Worm (Caenorhabditis elegans) whole organism, L2 larva: Measurements from ENCODE around the gene dli-1.

Experiments
- F13H6.1 ChIP-seq: sonication (generic microtip); optimal IDR thresholded peaks from 2 replicates; lab custom pipeline; 2016; ENCODE audit warnings: missing genetic modification characterization, missing compliant biosample characterization
- R02D3.7 ChIP-seq: fragments of 150-350 bp; optimal IDR thresholded peaks from 2 replicates; lab custom pipeline; 2014; ENCODE audit warnings: missing biosample characterization, missing genetic modification characterization
- ZK546.5 ChIP-seq: sonication (generic microtip); optimal IDR thresholded peaks from 2 replicates; lab custom pipeline; 2017; ENCODE audit warnings: missing biosample characterization, missing genetic modification characterization
- alr-1 ChIP-seq: fragments of 150-350 bp; optimal IDR thresholded peaks from 2 replicates; lab custom pipeline; 2014; ENCODE audit warnings: missing biosample characterization, missing genetic modification characterization
- aly-2 ChIP-seq: fragments of 150-350 bp; optimal IDR thresholded peaks from 2 replicates; lab custom pipeline; 2014; ENCODE audit warnings: missing biosample characterization, missing genetic modification characterization
- ama-1 ChIP-seq: fragments of 150-350 bp; optimal IDR thresholded peaks from 2 replicates; lab custom pipeline; 2018; ENCODE audit warnings: inconsistent platforms
- ceh-16 ChIP-seq: fragments of 150-350 bp; optimal IDR thresholded peaks from 2 replicates; lab custom pipeline; 2014; ENCODE audit warnings: missing biosample characterization, missing genetic modification characterization
- ceh-82 ChIP-seq: fragments of 150-350 bp; optimal IDR thresholded peaks from 2 replicates; lab custom pipeline; 2014; ENCODE audit warnings: missing biosample characterization, missing genetic modification characterization
- crh-2 ChIP-seq: sonication (generic microtip); optimal IDR thresholded peaks from 2 replicates; lab custom pipeline; 2017; ENCODE audit warnings: missing biosample characterization, missing genetic modification characterization
- dmd-4 ChIP-seq: sonication (generic microtip); optimal IDR thresholded peaks from 2 replicates; lab custom pipeline; 2017; ENCODE audit warnings: missing biosample characterization, missing genetic modification characterization
- elt-1 ChIP-seq: fragments of 150-350 bp; optimal IDR thresholded peaks from 2 replicates; lab custom pipeline; 2014; ENCODE audit warnings: missing biosample characterization, missing genetic modification characterization
- elt-3 ChIP-seq: sonication (generic microtip); optimal IDR thresholded peaks from 2 replicates; lab custom pipeline; 2017; ENCODE audit warnings: missing biosample characterization, missing genetic modification characterization
- fos-1 ChIP-seq: fragments of 150-350 bp; optimal IDR thresholded peaks from 2 replicates; lab custom pipeline; 2014; ENCODE audit warnings: missing biosample characterization, missing genetic modification characterization
- lin-11 ChIP-seq: fragments of 150-350 bp; sonication (generic microtip); optimal IDR thresholded peaks from 2 replicates; lab custom pipeline; 2014; ENCODE audit warnings: missing biosample characterization, missing genetic modification characterization, inconsistent platforms, mixed read lengths
- lin-13 ChIP-seq: fragments of 150-350 bp; optimal IDR thresholded peaks from 2 replicates; lab custom pipeline; 2014; ENCODE audit warnings: missing biosample characterization, missing genetic modification reagents, missing genetic modification characterization
- lin-39 ChIP-seq: fragments of 150-350 bp; optimal IDR thresholded peaks from 2 replicates; lab custom pipeline; 2014; ENCODE audit warnings: missing biosample characterization, missing genetic modification reagents, missing genetic modification characterization
- lsy-2 ChIP-seq, 2 experiments: fragments of 150-350 bp in 1 of 2; sonication (generic microtip) in 1 of 2; optimal IDR thresholded peaks; 2 replicates each; lab custom pipeline; 2014 to 2017; ENCODE audit warnings: missing biosample characterization in 2 of 2, missing genetic modification characterization in 2 of 2
- mab-5 ChIP-seq: fragments of 150-350 bp; optimal IDR thresholded peaks from 2 replicates; lab custom pipeline; 2014; ENCODE audit warnings: missing biosample characterization, missing genetic modification characterization
- mbf-1 ChIP-seq: sonication (generic microtip); optimal IDR thresholded peaks from 2 replicates; lab custom pipeline; 2017; ENCODE audit warnings: missing biosample characterization, missing genetic modification characterization
- mdl-1 ChIP-seq, 2 experiments: fragments of 150-350 bp in 1 of 2; sonication (generic microtip) in 1 of 2; optimal IDR thresholded peaks; 2 replicates each; lab custom pipeline; 2017; ENCODE audit warnings: missing biosample characterization in 2 of 2, missing genetic modification characterization in 2 of 2
- nhr-10 ChIP-seq: sonication (generic microtip); optimal IDR thresholded peaks from 2 replicates; lab custom pipeline; 2017; ENCODE audit warnings: missing biosample characterization, missing genetic modification characterization
- nhr-12 ChIP-seq: fragments of 150-350 bp; optimal IDR thresholded peaks from 2 replicates; lab custom pipeline; 2014; ENCODE audit warnings: missing biosample characterization, missing genetic modification characterization
- nhr-21 ChIP-seq: fragments of 150-350 bp; optimal IDR thresholded peaks from 2 replicates; lab custom pipeline; 2014; ENCODE audit warnings: missing biosample characterization, missing genetic modification characterization
- nhr-23 ChIP-seq: fragments of 150-350 bp; optimal IDR thresholded peaks from 2 replicates; lab custom pipeline; 2014; ENCODE audit warnings: missing biosample characterization, missing genetic modification reagents, missing genetic modification characterization
- nhr-237 ChIP-seq: fragments of 150-350 bp; optimal IDR thresholded peaks from 2 replicates; lab custom pipeline; 2014; ENCODE audit warnings: missing biosample characterization, missing genetic modification characterization
- nhr-6 ChIP-seq: fragments of 150-350 bp; optimal IDR thresholded peaks from 2 replicates; lab custom pipeline; 2014; ENCODE audit warnings: missing biosample characterization, missing genetic modification characterization
- peb-1 ChIP-seq: fragments of 150-350 bp; optimal IDR thresholded peaks from 2 replicates; lab custom pipeline; 2014; ENCODE audit warnings: missing biosample characterization, missing genetic modification characterization
- sem-4 ChIP-seq: fragments of 150-350 bp; optimal IDR thresholded peaks from 2 replicates; lab custom pipeline; 2014; ENCODE audit warnings: missing biosample characterization, missing genetic modification reagents, missing genetic modification characterization
- skn-1 ChIP-seq: sonication (generic microtip); optimal IDR thresholded peaks from 2 replicates; lab custom pipeline; 2017; ENCODE audit warnings: missing biosample characterization, missing genetic modification characterization
- sma-3 ChIP-seq: sonication (generic microtip); optimal IDR thresholded peaks from 2 replicates; lab custom pipeline; 2016; ENCODE audit warnings: missing genetic modification reagents, missing genetic modification characterization, missing compliant biosample characterization
- unc-55 ChIP-seq: fragments of 150-350 bp; sonication (generic microtip); optimal IDR thresholded peaks from 3 replicates; lab custom pipeline; 2014; ENCODE audit warnings: missing biosample characterization, missing genetic modification reagents, missing genetic modification characterization
- unc-62 ChIP-seq: fragments of 150-350 bp; optimal IDR thresholded peaks from 2 replicates; lab custom pipeline; 2014; ENCODE audit warnings: missing biosample characterization, missing genetic modification reagents, missing genetic modification characterization
- ztf-11 ChIP-seq: sonication (generic microtip); optimal IDR thresholded peaks from 2 replicates; lab custom pipeline; 2017; ENCODE audit warnings: missing biosample characterization, missing genetic modification characterization
- ztf-4 ChIP-seq: fragments of 150-350 bp; optimal IDR thresholded peaks from 2 replicates; lab custom pipeline; 2014; ENCODE audit warnings: missing biosample characterization, missing genetic modification characterization

The dli-1 gene

DNA sequence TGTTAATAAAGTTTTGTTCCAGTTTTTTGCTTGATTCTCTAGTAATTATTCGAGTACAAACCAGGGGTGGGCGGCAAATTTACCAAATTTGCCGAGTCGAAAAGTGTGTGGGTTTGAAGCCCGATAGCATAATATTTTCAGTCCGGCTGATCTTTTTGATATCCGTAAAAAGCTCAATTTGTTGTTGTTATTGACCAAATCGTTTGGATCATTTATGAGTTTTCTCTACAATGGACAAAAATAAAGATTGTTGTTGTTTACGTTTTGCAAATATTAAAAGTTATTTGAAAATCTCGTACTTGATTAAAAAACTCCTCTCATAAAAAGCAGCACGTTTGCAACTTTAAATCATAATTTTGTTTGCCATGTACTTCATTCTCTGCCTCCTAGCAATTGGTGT lies 42.6 kb downstream of the dli-1 start, which contains the start of gene scl-1:
scl-1 (plus strand) TSS at position 301 of the 400 bp plus-strand sequence.
- no peak for TF ChIP-seq ZK546.5 (tag; lab: Kevin White, UChicago)
- no peak for TF ChIP-seq nhr-237 (tag; lab: Kevin White, UChicago)
- no peak for TF ChIP-seq peb-1
- TF ChIP-seq mdl-1 (tag; optimal IDR thresholded peaks at IDR 0.05; lab: Kevin White, UChicago), result no peak
- TF ChIP-seq lin-13 (GFP tag; lab: Kevin White, UChicago), result no peak
- no peak for TF ChIP-seq F13H6.1 (tag; lab: Kevin White, UChicago)
- TF ChIP-seq aly-2 (tag; lab: Kevin White, UChicago), result no peak
- TF ChIP-seq lsy-2 (tag; optimal IDR thresholded peaks at IDR 0.05; lab: Kevin White, UChicago), result no peak
- TF ChIP-seq mab-5 (tag; lab: Kevin White, UChicago), result no peak
- TF ChIP-seq, all 48 proteins: peak for 0

- TF ChIP-seq lin-39 (tag; lab: Kevin White, UChicago) (no peak), dmd-4 (no peak), ceh-16 (tag; lab: Kevin White, UChicago) (no peak), ama-1 (lab: Kevin White, UChicago) (no peak), sem-4 (tag; lab: Kevin White, UChicago) (no peak), nhr-237 (tag; lab: Kevin White, UChicago) (no peak), lin-13 (GFP tag; lab: Kevin White, UChicago) (no peak), nhr-6 (tag; lab: Kevin White, UChicago) (no peak), R02D3.7 (tag; lab: Kevin White, UChicago) (no peak), ceh-82 (tag; lab: Kevin White, UChicago) (no peak), ztf-4 (tag; lab: Kevin White, UChicago) (no peak), nhr-10 (tag; lab: Kevin White, UChicago) (no peak), fos-1 (tag; lab: Kevin White, UChicago) (no peak), crh-2 (tag; lab: Kevin White, UChicago) (no peak), unc-55 (GFP tag; lab: Kevin White, UChicago) (no peak), unc-62 (GFP tag; lab: Kevin White, UChicago) (no peak), mbf-1 (tag; lab: Kevin White, UChicago) (no peak), nhr-21 (tag; lab: Kevin White, UChicago) (no peak)
Measured at ce11 chrIV:13052568-13052967, 46.0 kb downstream of the dli-1 start, which contains the start of gene F49E11.7. F49E11.7 (plus strand) TSS chrIV:13052868.

DNA sequence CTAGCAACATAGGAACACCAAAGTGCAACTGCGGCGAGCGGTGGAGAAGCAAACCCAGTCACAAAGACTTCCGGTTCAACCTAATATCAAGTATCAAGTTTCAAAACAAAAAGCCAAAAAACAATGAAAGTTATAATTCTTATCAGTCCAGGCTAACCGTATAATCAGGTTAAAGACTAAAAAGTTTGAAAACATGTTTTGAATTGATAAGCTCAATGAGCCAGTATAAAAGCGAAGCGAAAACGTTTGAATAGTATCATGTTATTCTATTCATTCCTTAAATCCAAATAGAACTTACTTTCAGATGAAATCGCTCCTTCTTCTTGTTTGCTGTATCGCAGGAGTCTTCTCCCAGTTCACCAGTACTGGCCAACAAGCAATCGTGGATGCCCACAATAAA lies 47.5 kb downstream of the dli-1 start, which contains the start of gene scl-11:
scl-11 (plus strand) TSS at position 301 of the 400 bp plus-strand sequence.
- TF ChIP-seq fos-1 (tag; lab: Kevin White, UChicago) (no peak), nhr-21 (tag; lab: Kevin White, UChicago) (no peak), nhr-12 (tag; lab: Kevin White, UChicago) (no peak), alr-1 (tag; lab: Kevin White, UChicago) (no peak), skn-1 (no peak), lin-11 (tag; lab: Kevin White, UChicago) (no peak), ztf-11 (tag; lab: Kevin White, UChicago) (no peak), unc-55 (GFP tag; lab: Kevin White, UChicago) (no peak)

DNA sequence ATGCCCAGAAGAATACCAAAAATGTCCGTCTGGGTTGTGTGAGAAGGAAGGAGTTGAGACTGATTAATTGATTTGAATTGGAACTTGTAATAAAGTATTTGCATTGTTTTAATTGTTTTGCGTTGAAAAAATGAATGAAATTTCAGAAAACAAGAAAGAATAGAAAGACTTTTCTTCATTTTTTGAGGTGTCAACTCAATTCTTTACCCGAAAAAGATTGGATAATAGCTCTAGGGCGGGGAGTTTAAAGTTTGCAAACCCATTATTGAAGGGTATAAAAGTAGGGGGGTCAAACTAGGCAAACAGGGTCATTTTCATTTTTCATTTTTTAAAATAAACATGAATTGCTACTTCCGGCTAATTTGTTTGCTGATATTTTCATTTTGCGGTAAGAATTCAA lies 50.4 kb downstream of the dli-1 start, which contains the start of gene scl-10:
scl-10 (plus strand) TSS at position 301 of the 400 bp plus-strand sequence.
- TF ChIP-seq ama-1 (lab: Kevin White, UChicago), result no peak
- no peak for TF ChIP-seq peb-1
- no peak for TF ChIP-seq ztf-4 (tag; lab: Kevin White, UChicago)
- TF ChIP-seq elt-1 (tag; lab: Kevin White, UChicago), result no peak
- TF ChIP-seq sma-3 (GFP tag; lab: Kevin White, UChicago), result no peak
- TF ChIP-seq nhr-23 (tag; lab: Kevin White, UChicago), result no peak
- TF ChIP-seq elt-3 (tag; lab: Kevin White, UChicago), result no peak
- no peak for TF ChIP-seq lsy-2 (tag; optimal IDR thresholded peaks at IDR 0.05; lab: Kevin White, UChicago)
